Fruit fly (Drosophila melanogaster): ENCODE measurements around the gene Cmpk.

DNA sequence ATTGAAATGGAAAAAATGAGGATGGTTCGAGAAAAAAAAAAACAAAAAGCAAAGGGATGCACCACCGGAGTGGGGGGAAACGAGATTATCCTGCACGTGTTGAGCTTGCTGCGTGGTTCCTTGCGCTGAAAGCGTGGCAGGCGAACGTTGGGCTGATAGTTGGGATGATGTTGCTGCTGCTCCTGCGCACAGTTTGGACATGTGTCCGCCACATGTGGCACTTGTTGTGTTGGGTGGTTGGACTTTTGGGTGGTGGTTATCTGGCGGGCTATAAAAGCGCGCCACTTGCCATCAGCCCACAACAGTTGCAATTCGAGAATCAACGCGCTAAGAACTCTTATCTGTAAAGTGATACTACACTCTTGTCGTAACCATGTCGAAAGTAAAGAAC lies 22.6 kb downstream of the Cmpk start:
- no peak for TF ChIP-seq Optix (GFP tag; IDR thresholded peaks at IDR 0.05)
- no peak for TF ChIP-seq HHEX (GFP tag; optimal IDR thresholded peaks at IDR 0.05)

All from whole organism, embryonic.